Worm (Caenorhabditis elegans) whole organism, L4/young adult: Measurements from ENCODE around the gene sdc-1.

ENCODE experiments used
- W03F9.2 ChIP-seq: fragments of 150-350 bp; optimal IDR thresholded peaks from 2 replicates; lab custom pipeline; 2014; ENCODE audit warnings: missing biosample characterization, missing genetic modification characterization
- dao-5 ChIP-seq: sonication (generic microtip); optimal IDR thresholded peaks from 2 replicates; lab custom pipeline; 2016; ENCODE audit warnings: missing genotype, missing genetic modification characterization, moderate library complexity, missing compliant biosample characterization
- him-1 ChIP-seq: sonication (generic microtip); optimal IDR thresholded peaks from 2 replicates; lab custom pipeline; 2016; ENCODE audit warnings: missing genotype, missing genetic modification reagents, missing genetic modification characterization, missing compliant biosample characterization

- no peak for TF ChIP-seq him-1 (tag; lab: Kevin White, UChicago)
- TF ChIP-seq W03F9.2 (tag; lab: Kevin White, UChicago): no peak
- no peak for TF ChIP-seq dao-5
Observed at ce11 chrX:16263287-16263686, 12.3 kb upstream of the sdc-1 start.
